Fruit fly (Drosophila melanogaster) whole organism, embryonic: ENCODE measurements around the gene PolD2.

ENCODE experiments used
- Bgb ChIP-seq: fragments of 200-800 bp; sonication (Bioruptor generic); IDR thresholded peaks from 2 replicates; pipeline ENCODE4 v1.3.6; 2022; ENCODE audit warnings: missing biosample characterization, missing genetic modification characterization; ENCODE audit not compliant: partially characterized antibody
- Blimp-1 ChIP-seq: fragments of 200-800 bp; sonication (Bioruptor generic); optimal IDR thresholded peaks from 3 replicates; lab custom pipeline; 2018; ENCODE audit warnings: missing biosample characterization, missing genetic modification characterization, mild to moderate bottlenecking, moderate library complexity, missing genetic modification reagents
- CG10543 ChIP-seq: fragments of 200-800 bp; sonication (Bioruptor generic); optimal IDR thresholded peaks from 3 replicates; lab custom pipeline; 2017; ENCODE audit warnings: missing biosample characterization, mild to moderate bottlenecking, missing genetic modification characterization, moderate library complexity
- CG12942 ChIP-seq: fragments of 200-800 bp; sonication (Bioruptor generic); optimal IDR thresholded peaks from 3 replicates; lab custom pipeline; 2016; ENCODE audit warnings: missing biosample characterization, missing genetic modification characterization
- CG13894 ChIP-seq: fragments of 200-800 bp; sonication (Bioruptor generic); optimal IDR thresholded peaks from 3 replicates; lab custom pipeline; 2018; ENCODE audit warnings: missing biosample characterization, mild to moderate bottlenecking, missing genetic modification characterization, moderate library complexity
- CG15479 ChIP-seq: fragments of 200-800 bp; sonication (Bioruptor generic); optimal IDR thresholded peaks from 3 replicates; lab custom pipeline; 2019; ENCODE audit warnings: missing biosample characterization, mild to moderate bottlenecking, missing genetic modification characterization, moderate library complexity
- CG17359 ChIP-seq: fragments of 200-800 bp; sonication (Bioruptor generic); optimal IDR thresholded peaks from 3 replicates; lab custom pipeline; 2018; ENCODE audit warnings: missing biosample characterization, mild to moderate bottlenecking, missing genetic modification characterization, moderate library complexity
- CG33557 ChIP-seq: fragments of 200-800 bp; sonication (Bioruptor generic); optimal IDR thresholded peaks from 2 replicates; lab custom pipeline; 2019; ENCODE audit warnings: missing biosample characterization, mild to moderate bottlenecking, missing genetic modification characterization, moderate library complexity
- CG3407 ChIP-seq: fragments of 200-800 bp; sonication (Bioruptor generic); optimal IDR thresholded peaks from 2 replicates; lab custom pipeline; 2018; ENCODE audit warnings: missing biosample characterization, mild to moderate bottlenecking, missing genetic modification characterization
- CG3847 ChIP-seq: fragments of 200-800 bp; sonication (Bioruptor generic); IDR thresholded peaks from 2 replicates; pipeline ENCODE4 v1.3.6; 2022; ENCODE audit warnings: missing biosample characterization, missing genetic modification characterization
- CG42726 ChIP-seq: fragments of 200-800 bp; sonication (Bioruptor generic); IDR thresholded peaks from 2 replicates; pipeline ENCODE4 v1.3.6; 2022; ENCODE audit warnings: missing biosample characterization, missing genetic modification characterization; ENCODE audit not compliant: partially characterized antibody
- CG4328 ChIP-seq: fragments of 200-800 bp; sonication (Bioruptor generic); optimal IDR thresholded peaks from 3 replicates; lab custom pipeline; 2017; ENCODE audit warnings: missing biosample characterization, missing genetic modification reagents, missing genetic modification characterization
- CG4424 ChIP-seq: fragments of 200-800 bp; sonication (Bioruptor generic); optimal IDR thresholded peaks from 3 replicates; lab custom pipeline; 2016; ENCODE audit warnings: missing biosample characterization, missing genetic modification characterization
- CG4730 ChIP-seq: fragments of 200-800 bp; sonication (Bioruptor generic); IDR thresholded peaks from 2 replicates; pipeline ENCODE4 v1.3.6; 2022; ENCODE audit warnings: missing biosample characterization, missing genetic modification characterization
- CG4820 ChIP-seq: fragments of 200-800 bp; sonication (Bioruptor generic); optimal IDR thresholded peaks from 3 replicates; lab custom pipeline; 2016; ENCODE audit warnings: missing biosample characterization, missing genetic modification characterization
- CG6689 ChIP-seq: fragments of 200-800 bp; sonication (Bioruptor generic); IDR thresholded peaks from 2 replicates; pipeline ENCODE4 v1.3.6; 2022; ENCODE audit warnings: missing biosample characterization, missing genetic modification characterization
- CG6765 ChIP-seq: fragments of 200-800 bp; sonication (Bioruptor generic); optimal IDR thresholded peaks from 3 replicates; lab custom pipeline; 2017; ENCODE audit warnings: missing biosample characterization, mild to moderate bottlenecking, missing genetic modification characterization
- CG9817 ChIP-seq: fragments of 200-800 bp; sonication (Bioruptor generic); optimal IDR thresholded peaks from 2 replicates; lab custom pipeline; 2018; ENCODE audit warnings: missing biosample characterization, mild to moderate bottlenecking, missing genetic modification characterization, moderate library complexity
- CTCF ChIP-seq: fragments of 200-800 bp; sonication (Bioruptor generic); optimal IDR thresholded peaks from 2 replicates; lab custom pipeline; 2017; ENCODE audit warnings: missing biosample characterization, mild to moderate bottlenecking, missing genetic modification characterization, moderate library complexity
- Dll ChIP-seq: fragments of 200-800 bp; sonication (Bioruptor generic); IDR thresholded peaks from 4 replicates; pipeline ENCODE4 v1.3.6; 2022; ENCODE audit warnings: missing biosample characterization, missing genetic modification characterization; ENCODE audit not compliant: partially characterized antibody
- Gug ChIP-seq: fragments of 200-800 bp; sonication (Bioruptor generic); IDR thresholded peaks from 4 replicates; pipeline ENCODE4 v1.3.6; 2022; ENCODE audit warnings: missing biosample characterization, missing genetic modification characterization
- H15 ChIP-seq: fragments of 200-800 bp; sonication (Bioruptor generic); IDR thresholded peaks from 3 replicates; pipeline ENCODE4 v1.3.6; 2022; ENCODE audit warnings: missing biosample characterization, missing genetic modification characterization
- HLHmδ ChIP-seq: fragments of 200-800 bp; sonication (Bioruptor generic); optimal IDR thresholded peaks from 2 replicates; lab custom pipeline; 2018; ENCODE audit warnings: missing biosample characterization, mild to moderate bottlenecking, missing genetic modification characterization, moderate library complexity
- Hr78 ChIP-seq, 2 experiments: fragments of 200-800 bp in 1 of 2; fragments of >200 bp in 1 of 2; sonication (Bioruptor generic) in 1 of 2; optimal IDR thresholded peaks; 2 replicates each; lab custom pipeline; 2017 to 2019; ENCODE audit warnings: missing biosample characterization in 2 of 2, missing genetic modification characterization in 2 of 2, mild to moderate bottlenecking in 1 of 2, moderate library complexity in 1 of 2
- Mad ChIP-seq: fragments of 200-800 bp; sonication (Bioruptor generic); optimal IDR thresholded peaks from 2 replicates; lab custom pipeline; 2016; ENCODE audit warnings: missing biosample characterization, missing genetic modification characterization
- Max ChIP-seq: fragments of 200-800 bp; sonication (Bioruptor generic); optimal IDR thresholded peaks from 2 replicates; lab custom pipeline; 2016; ENCODE audit warnings: missing biosample characterization, mild to moderate bottlenecking, missing genetic modification characterization
- Mrtf ChIP-seq: fragments of 200-800 bp; sonication (Bioruptor generic); IDR thresholded peaks from 3 replicates; pipeline ENCODE4 v1.3.6; 2022; ENCODE audit warnings: missing biosample characterization, missing genetic modification characterization
- Myb ChIP-seq: fragments of 200-800 bp; sonication (Bioruptor generic); optimal IDR thresholded peaks from 2 replicates; lab custom pipeline; 2016; ENCODE audit warnings: missing biosample characterization, missing genetic modification characterization
- Oli ChIP-seq: fragments of 200-800 bp; sonication (Bioruptor generic); optimal IDR thresholded peaks from 2 replicates; lab custom pipeline; 2018; ENCODE audit warnings: missing biosample characterization, mild to moderate bottlenecking, missing genetic modification characterization, moderate library complexity
- Rx ChIP-seq: fragments of 200-800 bp; sonication (Bioruptor generic); IDR thresholded peaks from 2 replicates; pipeline ENCODE4 v1.3.6; 2022; ENCODE audit warnings: missing biosample characterization, missing genetic modification characterization
- Spps ChIP-seq: fragments of 200-800 bp; sonication (Bioruptor generic); optimal IDR thresholded peaks from 2 replicates; lab custom pipeline; 2018; ENCODE audit warnings: missing biosample characterization, mild to moderate bottlenecking, missing genetic modification characterization
- Ssrp ChIP-seq: fragments of 200-800 bp; sonication (Bioruptor generic); optimal IDR thresholded peaks from 2 replicates; lab custom pipeline; 2018; ENCODE audit warnings: missing biosample characterization, mild to moderate bottlenecking, missing genetic modification characterization, moderate library complexity
- TFAM ChIP-seq: fragments of 200-800 bp; sonication (Bioruptor generic); optimal IDR thresholded peaks from 2 replicates; lab custom pipeline; 2017; ENCODE audit warnings: missing biosample characterization, missing genetic modification characterization, inconsistent platforms
- ap ChIP-seq: fragments of 200-800 bp; sonication (Bioruptor generic); IDR thresholded peaks from 2 replicates; pipeline ENCODE4 v1.3.6; 2022; ENCODE audit warnings: missing biosample characterization, missing genetic modification characterization
- az2 ChIP-seq: fragments of 200-800 bp; sonication (Bioruptor generic); optimal IDR thresholded peaks from 3 replicates; lab custom pipeline; 2016; ENCODE audit warnings: missing biosample characterization, missing genetic modification characterization
- cas ChIP-seq: fragments of 200-800 bp; sonication (Bioruptor generic); IDR thresholded peaks from 2 replicates; pipeline ENCODE4 v1.3.6; 2022; ENCODE audit warnings: missing biosample characterization, missing genetic modification characterization
- caup ChIP-seq: fragments of 200-800 bp; sonication (Bioruptor generic); optimal IDR thresholded peaks from 3 replicates; lab custom pipeline; 2017; ENCODE audit warnings: missing biosample characterization, mild to moderate bottlenecking, missing genetic modification characterization, moderate library complexity; ENCODE audit not compliant: severe bottlenecking
- gce ChIP-seq: fragments of 200-800 bp; sonication (Bioruptor generic); IDR thresholded peaks from 3 replicates; pipeline ENCODE4 v1.3.6; 2022; ENCODE audit warnings: missing biosample characterization, missing genetic modification characterization
- gfzf ChIP-seq: fragments of 200-800 bp; sonication (Bioruptor generic); optimal IDR thresholded peaks from 2 replicates; lab custom pipeline; 2016; ENCODE audit warnings: missing biosample characterization, mild to moderate bottlenecking, missing genetic modification characterization, moderate library complexity
- her ChIP-seq: fragments of 200-800 bp; sonication (Bioruptor generic); optimal IDR thresholded peaks from 2 replicates; lab custom pipeline; 2016; ENCODE audit warnings: missing biosample characterization, missing genetic modification characterization
- klu ChIP-seq: fragments of 200-800 bp; sonication (Bioruptor generic); IDR thresholded peaks from 2 replicates; pipeline ENCODE4 v1.3.6; 2022; ENCODE audit warnings: missing biosample characterization, missing genetic modification characterization
- kni ChIP-seq: fragments of 200-800 bp; sonication (Bioruptor generic); optimal IDR thresholded peaks from 3 replicates; lab custom pipeline; 2017; ENCODE audit warnings: mild to moderate bottlenecking, missing biosample characterization, missing genetic modification reagents, missing genetic modification characterization
- lab ChIP-seq: fragments of 200-800 bp; sonication (Bioruptor generic); optimal IDR thresholded peaks from 3 replicates; lab custom pipeline; 2017; ENCODE audit warnings: missing biosample characterization, missing genetic modification characterization, mild to moderate bottlenecking, moderate library complexity, missing genetic modification reagents
- nau ChIP-seq: fragments of 200-800 bp; sonication (Bioruptor generic); optimal IDR thresholded peaks from 3 replicates; lab custom pipeline; 2017; ENCODE audit warnings: missing biosample characterization, mild to moderate bottlenecking, missing genetic modification characterization, missing genetic modification reagents
- nerfin-2 ChIP-seq: fragments of 200-800 bp; sonication (Bioruptor generic); IDR thresholded peaks from 2 replicates; pipeline ENCODE4 v1.3.6; 2022; ENCODE audit warnings: missing biosample characterization, missing genetic modification characterization; ENCODE audit not compliant: partially characterized antibody
- org-1 ChIP-seq: fragments of 200-800 bp; sonication (Bioruptor generic); optimal IDR thresholded peaks from 2 replicates; lab custom pipeline; 2017; ENCODE audit warnings: missing biosample characterization, missing genetic modification characterization
- pb ChIP-seq: fragments of 200-800 bp; sonication (Bioruptor generic); optimal IDR thresholded peaks from 3 replicates; lab custom pipeline; 2016; ENCODE audit warnings: missing biosample characterization, missing genetic modification characterization
- pum ChIP-seq: fragments of 200-800 bp; sonication (Bioruptor generic); optimal IDR thresholded peaks from 2 replicates; lab custom pipeline; 2016; ENCODE audit warnings: missing biosample characterization, missing genetic modification characterization
- repo ChIP-seq: fragments of 200-800 bp; sonication (Bioruptor generic); optimal IDR thresholded peaks from 2 replicates; lab custom pipeline; 2016; ENCODE audit warnings: missing biosample characterization, missing genetic modification characterization
- salm ChIP-seq: fragments of 200-800 bp; sonication (Bioruptor generic); optimal IDR thresholded peaks from 2 replicates; lab custom pipeline; 2018; ENCODE audit warnings: missing biosample characterization, mild to moderate bottlenecking, missing genetic modification characterization
- zfh2 ChIP-seq: fragments of 200-800 bp; sonication (Bioruptor generic); optimal IDR thresholded peaks from 2 replicates; lab custom pipeline; 2016; ENCODE audit warnings: missing biosample characterization, missing genetic modification characterization

The PolD2 gene

dm6 chr3L:1730873-1731272 is 44.6 kb upstream of the PolD2 start, which contains the start of gene drpr (continued):
- TF ChIP-seq ap (no peak), Myb (peak; percentile 72), nau (peak; percentile 43), CG17359 (tag; lab: Kevin White, UChicago) (peak; percentile 21), Bgb (GFP tag; lab: Robert Waterston, UW) (peak; percentile 36; the same call in 1 of the 2 replicates), salm (no peak), org-1 (no peak), Blimp-1 (GFP tag; lab: Kevin White, UChicago) (no peak), Mad (GFP tag; lab: Kevin White, UChicago) (peak; percentile 3), CG4328 (GFP tag; lab: Kevin White, UChicago) (no peak), CTCF (GFP tag; lab: Kevin White, UChicago) (no peak), CG15479 (GFP tag; lab: Kevin White, UChicago) (no peak), CG13894 (tag; lab: Kevin White, UChicago) (no peak), kni (GFP tag; lab: Kevin White, UChicago) (peak; percentile 2), TFAM (no peak), gce (GFP tag; lab: Robert Waterston, UW) (no peak), Max (GFP tag; lab: Kevin White, UChicago) (no peak), Oli (tag; lab: Kevin White, UChicago) (no peak), Ssrp (tag; lab: Kevin White, UChicago) (no peak), H15 (no peak), Rx (GFP tag; lab: Robert Waterston, UW) (no peak), CG12942 (GFP tag; lab: Kevin White, UChicago) (no peak), CG33557 (GFP tag; lab: Kevin White, UChicago) (peak; percentile 13), nerfin-2 (GFP tag; lab: Robert Waterston, UW) (no peak), Hr78 (GFP tag; optimal IDR thresholded peaks at IDR 0.05; lab: Kevin White, UChicago) (no peak), CG6765 (GFP tag; lab: Kevin White, UChicago) (peak; percentile 48), her (GFP tag; lab: Kevin White, UChicago) (peak; percentile 10), gfzf (peak; percentile 94), CG42726 (GFP tag; lab: Robert Waterston, UW) (peak; percentile 46; the same call in 1 of the 2 replicates), CG10543 (GFP tag; lab: Kevin White, UChicago) (no peak), CG6689 (GFP tag; lab: Robert Waterston, UW) (no peak), cas (GFP tag; lab: Robert Waterston, UW) (no peak), az2 (GFP tag; lab: Kevin White, UChicago) (no peak), Dll (GFP tag; lab: Robert Waterston, UW) (no peak), zfh2 (GFP tag; lab: Kevin White, UChicago) (no peak), repo (GFP tag; lab: Kevin White, UChicago) (no peak), CG4424 (GFP tag; lab: Kevin White, UChicago) (no peak), HLHmδ (GFP tag; lab: Kevin White, UChicago) (peak; percentile 19), lab (GFP tag; lab: Kevin White, UChicago) (peak; percentile 49), caup (peak; percentile 21), CG3407 (GFP tag; lab: Kevin White, UChicago) (no peak), Mrtf (no peak), Gug (no peak), CG4730 (no peak), CG9817 (tag; lab: Kevin White, UChicago) (no peak), CG4820 (GFP tag; lab: Kevin White, UChicago) (no peak), CG3847 (GFP tag; lab: Robert Waterston, UW) (no peak), pb (no peak), Spps (tag; lab: Kevin White, UChicago) (no peak), klu (GFP tag; lab: Robert Waterston, UW) (no peak), pum (GFP tag; lab: Kevin White, UChicago) (no peak)
